Fruit fly (Drosophila melanogaster) whole organism, wandering third instar larva: ENCODE data around the gene Elp5.

Source experiments
- Abd-B ChIP-seq: fragments of >200 bp; optimal IDR thresholded peaks from 2 replicates; lab custom pipeline; 2017; ENCODE audit warnings: missing biosample characterization, missing genetic modification characterization
- Mio ChIP-seq: sonication (Bioruptor generic); optimal IDR thresholded peaks from 2 replicates; lab custom pipeline; 2016; ENCODE audit warnings: missing biosample characterization, missing genetic modification characterization
- OdsH ChIP-seq: fragments of 200-800 bp; sonication (Bioruptor generic); optimal IDR thresholded peaks from 2 replicates; lab custom pipeline; 2016; ENCODE audit warnings: missing biosample characterization, mild to moderate bottlenecking, missing genetic modification characterization
- br ChIP-seq: fragments of 200-800 bp; sonication (Bioruptor generic); optimal IDR thresholded peaks from 2 replicates; lab custom pipeline; 2016; ENCODE audit warnings: missing biosample characterization, missing genetic modification characterization
- dl ChIP-seq, 2 experiments: fragments of 175-275, 200-275 bp in 1 of 2; fragments of 200-275 bp in 1 of 2; sonication (Bioruptor generic); optimal IDR thresholded peaks; lab custom pipeline; 2018; ENCODE audit warnings: mild to moderate bottlenecking in 2 of 2, missing biosample characterization in 2 of 2, missing genetic modification characterization in 2 of 2, moderate library complexity in 2 of 2; ENCODE audit not compliant: partially characterized antibody in 2 of 2, insufficient read depth in 1 of 2
- pan ChIP-seq: fragments of >200 bp; optimal IDR thresholded peaks from 2 replicates; lab custom pipeline; 2017
- psq ChIP-seq: fragments of 200-800 bp; sonication (Bioruptor generic); optimal IDR thresholded peaks from 3 replicates; lab custom pipeline; 2017; ENCODE audit warnings: missing biosample characterization, mild to moderate bottlenecking, missing genetic modification characterization, moderate library complexity
- sage ChIP-seq: fragments of 200-800 bp; sonication (Bioruptor generic); optimal IDR thresholded peaks from 2 replicates; lab custom pipeline; 2016; ENCODE audit warnings: missing biosample characterization, mild to moderate bottlenecking, missing genetic modification characterization
- tai ChIP-seq: sonication (Bioruptor generic); optimal IDR thresholded peaks from 2 replicates; lab custom pipeline; 2016; ENCODE audit warnings: missing biosample characterization, missing genetic modification characterization

DNA sequence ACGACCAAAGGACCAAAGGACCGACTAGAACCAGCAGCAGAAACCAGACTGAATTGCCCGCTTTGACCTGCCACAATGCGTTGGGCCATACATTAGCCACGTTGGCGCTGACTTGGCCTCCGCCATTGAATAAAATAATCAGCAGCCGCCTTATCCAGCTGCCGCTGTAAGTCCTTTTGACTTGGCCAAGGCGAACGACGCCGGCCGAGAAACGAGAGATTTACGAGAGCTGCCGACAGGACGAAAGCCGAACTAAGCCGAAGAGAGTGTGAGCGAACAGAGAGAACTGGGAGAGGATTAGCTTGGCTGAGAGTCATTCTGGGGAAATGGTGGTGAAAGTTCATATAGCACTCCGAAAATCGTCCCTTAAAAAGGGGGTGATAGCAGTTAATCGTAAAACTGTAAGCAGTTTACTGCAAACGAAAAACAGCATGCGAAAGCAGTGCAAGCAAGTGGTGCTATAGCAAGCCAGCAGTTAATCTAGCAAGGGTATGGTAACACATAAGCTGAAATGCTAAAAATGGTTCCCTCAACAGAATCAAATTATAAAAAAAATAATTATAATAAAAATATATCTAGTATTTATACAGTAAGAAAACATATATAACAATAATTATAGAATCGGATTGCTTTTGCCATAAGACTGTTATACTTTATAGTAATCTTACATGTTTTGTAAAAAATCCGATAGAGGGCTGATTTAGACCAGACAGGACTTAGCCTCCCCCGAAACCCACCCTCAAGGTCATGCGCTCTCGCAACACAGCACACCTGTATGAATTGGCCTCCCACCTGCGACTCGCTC is 28.7 kb upstream of the Elp5 start:
- TF ChIP-seq OdsH (GFP tag; lab: Kevin White, UChicago) (no peak), br (GFP tag; lab: Kevin White, UChicago) (no peak), pan (lab: Kevin White, UChicago) (no peak), psq (GFP tag; lab: Kevin White, UChicago) (no peak), Mio (GFP tag; lab: Kevin White, UChicago) (no peak), sage (no peak), tai (GFP tag; lab: Kevin White, UChicago) (no peak), dl (GFP tag; optimal IDR thresholded peaks at IDR 0.05; lab: Kevin White, UChicago; ENCODE audit: insufficient read depth in 1 of 2, partially characterized antibody in 2 of 2) (no peak), Abd-B (GFP tag; lab: Kevin White, UChicago) (no peak)
